Worm (Caenorhabditis elegans): ENCODE measurements around the gene W07E6.5.
A peak's percentile ranks its signal among the peaks of the same experiment; 100 is the strongest.

W07E6.5 gene

DNA sequence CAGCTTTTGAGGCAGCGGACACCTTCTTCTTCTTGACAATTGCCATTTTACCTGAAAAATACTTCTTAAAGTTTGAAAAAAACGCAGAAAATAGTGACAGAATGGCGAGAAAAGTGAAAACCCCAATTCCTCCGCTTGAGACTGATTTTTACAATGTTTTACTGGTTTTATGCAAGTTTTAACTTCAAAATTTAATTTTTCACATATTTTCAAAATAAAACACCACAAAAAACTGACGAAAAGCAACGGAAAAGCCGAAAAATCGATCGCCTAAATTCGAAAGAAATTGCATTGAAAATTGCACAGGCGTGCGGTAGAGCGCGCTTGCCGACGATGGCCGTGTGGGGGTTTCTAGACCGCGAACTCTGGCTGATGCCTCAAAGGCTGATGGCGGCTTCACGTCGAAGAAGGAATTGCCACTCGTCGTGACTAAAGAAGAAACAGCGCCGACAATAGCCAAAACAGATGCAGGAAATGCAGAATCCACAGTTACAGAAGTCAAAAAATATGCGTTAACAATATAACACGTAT is 2.7 kb downstream of the W07E6.5 start, which contains the start of gene nsun-1 (continued):
- TF ChIP-seq zip-5 (tag; optimal IDR thresholded peaks at IDR 0.05): peak; percentile 60
- no peak for TF ChIP-seq unc-55 (GFP tag; optimal IDR thresholded peaks at IDR 0.05)
- TF ChIP-seq ceh-19 (GFP tag; optimal IDR thresholded peaks at IDR 0.05): peak; percentile 45
- TF ChIP-seq ceh-22 (tag; optimal IDR thresholded peaks at IDR 0.05): no peak
- no peak for TF ChIP-seq elt-4 (tag; optimal IDR thresholded peaks at IDR 0.05)
- no peak for TF ChIP-seq ttx-3 (tag; optimal IDR thresholded peaks at IDR 0.05)
- TF ChIP-seq fkh-10 (GFP tag; optimal IDR thresholded peaks at IDR 0.05): no peak
- no peak for TF ChIP-seq gmeb-2 (tag; optimal IDR thresholded peaks at IDR 0.05)
- no peak for TF ChIP-seq K02D7.2 (tag; optimal IDR thresholded peaks at IDR 0.05)
- peak; percentile 51 for TF ChIP-seq tbx-7 (tag; optimal IDR thresholded peaks at IDR 0.05)
- TF ChIP-seq ahr-1 (tag; optimal IDR thresholded peaks at IDR 0.05): no peak
- TF ChIP-seq madf-2 (tag; optimal IDR thresholded peaks at IDR 0.05): no peak
- peak; percentile 14 for TF ChIP-seq elt-2 (tag; optimal IDR thresholded peaks at IDR 0.05)
- TF ChIP-seq tbx-2 (tag; optimal IDR thresholded peaks at IDR 0.05): peak; percentile 70
- TF ChIP-seq dmd-4 (tag; optimal IDR thresholded peaks at IDR 0.05; ENCODE audit: borderline replicate concordance): peak; percentile 32
- no peak for TF ChIP-seq K09A11.1 (tag; optimal IDR thresholded peaks at IDR 0.05; ENCODE audit: insufficient read depth)
- no peak for TF ChIP-seq fax-1 (tag; optimal IDR thresholded peaks at IDR 0.05)
- TF ChIP-seq T23F11.4 (GFP tag; optimal IDR thresholded peaks at IDR 0.05): no peak
- TF ChIP-seq hlh-8 (tag; optimal IDR thresholded peaks at IDR 0.05): peak; percentile 40
- TF ChIP-seq fkh-6 (tag; optimal IDR thresholded peaks at IDR 0.05): no peak
- no peak for TF ChIP-seq npax-4 (tag; optimal IDR thresholded peaks at IDR 0.05)
- TF ChIP-seq ets-4 (tag; optimal IDR thresholded peaks at IDR 0.05): peak; percentile 66
- no peak for TF ChIP-seq hlh-15 (tag; optimal IDR thresholded peaks at IDR 0.05)
- no peak for TF ChIP-seq unc-3 (GFP tag; conservative IDR thresholded peaks at IDR 0.05)
- no peak for TF ChIP-seq unc-3 (tag; optimal IDR thresholded peaks at IDR 0.05)

DNA sequence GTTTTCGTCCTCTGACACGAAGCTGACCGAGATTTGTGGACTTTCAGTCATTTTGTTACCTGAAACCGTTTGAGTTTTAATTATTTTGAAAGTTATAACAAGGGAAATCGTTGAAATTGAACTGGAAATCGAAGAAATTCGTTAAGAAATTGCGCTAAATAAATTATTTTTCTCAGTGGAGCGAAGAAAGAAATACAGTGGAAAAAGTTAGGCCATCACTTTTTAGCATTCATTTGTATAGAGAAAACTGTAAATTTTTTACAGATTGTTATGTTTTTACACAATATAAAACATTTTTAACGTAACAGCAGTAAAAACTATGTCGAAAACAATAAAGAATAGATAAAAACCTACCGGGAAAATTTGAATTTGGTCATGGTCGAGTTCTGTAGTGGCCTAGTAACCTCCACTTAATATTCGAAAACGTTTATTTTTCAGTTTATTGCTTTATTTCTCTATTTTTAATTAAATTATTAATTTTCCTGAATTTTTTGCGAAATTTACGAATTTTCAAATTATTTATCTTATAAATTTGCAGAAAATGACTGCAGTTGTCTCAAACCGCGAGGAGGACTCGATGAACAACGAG is 11.1 kb downstream of the W07E6.5 start, which contains the start of the genes gldi-1 and prp-21:
gldi-1 (minus strand) TSS at position 51 of the 589 bp plus-strand sequence.
prp-21 (plus strand) TSS at position 539 of the 589 bp plus-strand sequence.
- no peak for TF ChIP-seq hlh-30 (tag; optimal IDR thresholded peaks at IDR 0.05; ENCODE audit: insufficient read depth)
- no peak for TF ChIP-seq pha-4 (tag; optimal IDR thresholded peaks at IDR 0.05)
- peak; percentile 40 for TF ChIP-seq zip-5 (tag; optimal IDR thresholded peaks at IDR 0.05)
- no peak for TF ChIP-seq pqm-1 (tag; optimal IDR thresholded peaks at IDR 0.05)
- peak; percentile 77 for TF ChIP-seq ceh-31 (tag; optimal IDR thresholded peaks at IDR 0.05)
- TF ChIP-seq fax-1 (tag; optimal IDR thresholded peaks at IDR 0.05): no peak
- no peak for TF ChIP-seq hlh-15 (tag; optimal IDR thresholded peaks at IDR 0.05)
- no peak for TF ChIP-seq unc-3 (GFP tag; conservative IDR thresholded peaks at IDR 0.05)
- TF ChIP-seq unc-3 (tag; optimal IDR thresholded peaks at IDR 0.05): no peak
- peak; percentile 99 for TF ChIP-seq unc-42 (tag; optimal IDR thresholded peaks at IDR 0.05)
- TF ChIP-seq madf-2 (tag; optimal IDR thresholded peaks at IDR 0.05): no peak
- no peak for TF ChIP-seq ceh-30 (tag; optimal IDR thresholded peaks at IDR 0.05)
- TF ChIP-seq lin-11 (tag; optimal IDR thresholded peaks at IDR 0.05): no peak
- TF ChIP-seq ama-1 (optimal IDR thresholded peaks at IDR 0.05): no peak
- TF ChIP-seq ceh-18 (tag; optimal IDR thresholded peaks at IDR 0.05): no peak
- peak; percentile 66 for TF ChIP-seq ceh-2 (tag; optimal IDR thresholded peaks at IDR 0.05)
- TF ChIP-seq C08G9.2 (tag; optimal IDR thresholded peaks at IDR 0.05): peak; percentile 36
- peak; percentile 63 for TF ChIP-seq ets-4 (tag; optimal IDR thresholded peaks at IDR 0.05)
- TF ChIP-seq fkh-10 (GFP tag; optimal IDR thresholded peaks at IDR 0.05): no peak
- TF ChIP-seq ztf-16 (tag; optimal IDR thresholded peaks at IDR 0.05): no peak
- no peak for TF ChIP-seq ceh-19 (GFP tag; optimal IDR thresholded peaks at IDR 0.05)
- TF ChIP-seq ceh-9 (tag; optimal IDR thresholded peaks at IDR 0.05): no peak
- TF ChIP-seq lim-6 (tag; optimal IDR thresholded peaks at IDR 0.05): no peak
- no peak for TF ChIP-seq ceh-24 (tag; optimal IDR thresholded peaks at IDR 0.05)
- TF ChIP-seq mec-3 (tag; optimal IDR thresholded peaks at IDR 0.05; ENCODE audit: borderline replicate concordance): no peak
- TF ChIP-seq C38D4.7 (GFP tag; optimal IDR thresholded peaks at IDR 0.05): no peak
- no peak for TF ChIP-seq sox-2 (GFP tag; IDR thresholded peaks at IDR 0.05)
- TF ChIP-seq ceh-6 (GFP tag; optimal IDR thresholded peaks at IDR 0.05): no peak
- no peak for TF ChIP-seq ref-2 (tag; optimal IDR thresholded peaks at IDR 0.05)
- no peak for TF ChIP-seq pag-3 (tag; optimal IDR thresholded peaks at IDR 0.05; ENCODE audit: borderline replicate concordance)
- TF ChIP-seq Y22D7AL.16 (tag; optimal IDR thresholded peaks at IDR 0.05): no peak
- TF ChIP-seq eyg-1 (tag; optimal IDR thresholded peaks at IDR 0.05): no peak
- no peak for TF ChIP-seq ceh-22 (tag; optimal IDR thresholded peaks at IDR 0.05)
- TF ChIP-seq che-1 (tag; optimal IDR thresholded peaks at IDR 0.05): no peak
- TF ChIP-seq gmeb-2 (tag; optimal IDR thresholded peaks at IDR 0.05): no peak
- no peak for TF ChIP-seq ceh-34 (tag; optimal IDR thresholded peaks at IDR 0.05)
